Fruit fly (Drosophila melanogaster) whole organism, wandering third instar larva: Measurements from ENCODE around the gene CG4496.
A peak's percentile ranks its signal among the peaks of the same experiment; 100 is the strongest.

Experiments
- Abd-B ChIP-seq: fragments of >200 bp; optimal IDR thresholded peaks from 2 replicates; lab custom pipeline; 2017; ENCODE audit warnings: missing biosample characterization, missing genetic modification characterization
- CG32264 ChIP-seq: fragments of 200-800 bp; sonication (Bioruptor generic); optimal IDR thresholded peaks from 2 replicates; lab custom pipeline; 2016; ENCODE audit warnings: missing biosample characterization, missing genetic modification characterization
- CG9705 ChIP-seq: fragments of 200-800 bp; sonication (Bioruptor generic); optimal IDR thresholded peaks from 2 replicates; lab custom pipeline; 2018; ENCODE audit warnings: missing biosample characterization, mild to moderate bottlenecking, missing genetic modification characterization
- CrebA ChIP-seq: fragments of 200-800 bp; sonication (Bioruptor generic); optimal IDR thresholded peaks from 2 replicates; lab custom pipeline; 2016; ENCODE audit warnings: missing biosample characterization, mild to moderate bottlenecking, missing genetic modification characterization, borderline replicate concordance
- Dfd ChIP-seq: fragments of >200 bp; optimal IDR thresholded peaks from 2 replicates; lab custom pipeline; 2017; ENCODE audit warnings: missing biosample characterization, missing genetic modification characterization
- Dif ChIP-seq: fragments of 200-275, 200-300 bp; sonication (Bioruptor generic); optimal IDR thresholded peaks from 2 replicates; lab custom pipeline; 2018; ENCODE audit warnings: missing biosample characterization, missing genetic modification characterization; ENCODE audit not compliant: partially characterized antibody
- GATAd ChIP-seq: sonication (Bioruptor generic); optimal IDR thresholded peaks from 2 replicates; lab custom pipeline; 2016; ENCODE audit warnings: missing biosample characterization, missing genetic modification characterization
- HLH106 ChIP-seq: fragments of 200-800 bp; optimal IDR thresholded peaks from 3 replicates; lab custom pipeline; 2019; ENCODE audit warnings: missing biosample characterization, mild to moderate bottlenecking, missing genetic modification characterization, moderate library complexity
- Hnf4 ChIP-seq: fragments of 200-800 bp; sonication (Bioruptor generic); optimal IDR thresholded peaks from 2 replicates; lab custom pipeline; 2016; ENCODE audit warnings: missing biosample characterization, mild to moderate bottlenecking, missing genetic modification characterization
- Hr78 ChIP-seq: fragments of >200 bp; optimal IDR thresholded peaks from 2 replicates; lab custom pipeline; 2017; ENCODE audit warnings: missing biosample characterization, missing genetic modification characterization
- Hr83 ChIP-seq: fragments of 200-300 bp; sonication (Bioruptor generic); optimal IDR thresholded peaks from 2 replicates; lab custom pipeline; 2016; ENCODE audit warnings: missing biosample characterization, mild to moderate bottlenecking, missing genetic modification characterization, moderate library complexity; ENCODE audit not compliant: poor library complexity, severe bottlenecking
- Jra ChIP-seq: sonication (Bioruptor generic); optimal IDR thresholded peaks from 2 replicates; lab custom pipeline; 2016; ENCODE audit warnings: missing biosample characterization, missing genetic modification characterization
- Mio ChIP-seq: sonication (Bioruptor generic); optimal IDR thresholded peaks from 2 replicates; lab custom pipeline; 2016; ENCODE audit warnings: missing biosample characterization, missing genetic modification characterization
- Myc ChIP-seq: fragments of >200 bp; optimal IDR thresholded peaks from 2 replicates; lab custom pipeline; 2017
- N ChIP-seq: fragments of >200 bp; optimal IDR thresholded peaks from 2 replicates; lab custom pipeline; 2018; ENCODE audit warnings: missing biosample characterization, missing external identifiers, missing genetic modification characterization
- OdsH ChIP-seq: fragments of 200-800 bp; sonication (Bioruptor generic); optimal IDR thresholded peaks from 2 replicates; lab custom pipeline; 2016; ENCODE audit warnings: missing biosample characterization, mild to moderate bottlenecking, missing genetic modification characterization
- Rel ChIP-seq, 2 experiments: fragments of 200-800 bp; sonication (Bioruptor generic) in 1 of 2; optimal IDR thresholded peaks; 2 replicates in 1 of 2; 3 replicates in 1 of 2; lab custom pipeline; 2016 to 2019; ENCODE audit warnings: mild to moderate bottlenecking in 2 of 2, missing biosample characterization in 2 of 2, missing genetic modification characterization in 2 of 2, moderate library complexity in 1 of 2
- Sp1 ChIP-seq: fragments of 200-800 bp; sonication (Bioruptor generic); optimal IDR thresholded peaks from 3 replicates; lab custom pipeline; 2019; ENCODE audit warnings: missing biosample characterization, mild to moderate bottlenecking, missing genetic modification characterization, moderate library complexity
- Vsx2 ChIP-seq: fragments of 200-300, 225-300 bp; sonication (Bioruptor generic); optimal IDR thresholded peaks from 2 replicates; lab custom pipeline; 2018; ENCODE audit warnings: missing biosample characterization, missing genetic modification characterization; ENCODE audit not compliant: partially characterized antibody
- br ChIP-seq: fragments of 200-800 bp; sonication (Bioruptor generic); optimal IDR thresholded peaks from 2 replicates; lab custom pipeline; 2016; ENCODE audit warnings: missing biosample characterization, missing genetic modification characterization
- brk ChIP-seq: fragments of 200-800 bp; sonication (Bioruptor generic); optimal IDR thresholded peaks from 2 replicates; lab custom pipeline; 2016; ENCODE audit warnings: missing biosample characterization, mild to moderate bottlenecking, missing genetic modification characterization
- dl ChIP-seq, 2 experiments: fragments of 175-275, 200-275 bp in 1 of 2; fragments of 200-275 bp in 1 of 2; sonication (Bioruptor generic); optimal IDR thresholded peaks; lab custom pipeline; 2018; ENCODE audit warnings: mild to moderate bottlenecking in 2 of 2, missing biosample characterization in 2 of 2, missing genetic modification characterization in 2 of 2, moderate library complexity in 2 of 2; ENCODE audit not compliant: partially characterized antibody in 2 of 2, insufficient read depth in 1 of 2
- dmrt93B ChIP-seq: fragments of 200-800 bp; sonication (Bioruptor generic); optimal IDR thresholded peaks from 2 replicates; lab custom pipeline; 2018; ENCODE audit warnings: missing biosample characterization, mild to moderate bottlenecking, missing genetic modification characterization
- dsf ChIP-seq: sonication (Bioruptor generic); optimal IDR thresholded peaks from 2 replicates; lab custom pipeline; 2016; ENCODE audit warnings: missing biosample characterization, missing genetic modification characterization, borderline replicate concordance
- ey ChIP-seq: fragments of 200-800 bp; sonication (Bioruptor generic); optimal IDR thresholded peaks from 2 replicates; lab custom pipeline; 2016; ENCODE audit warnings: missing biosample characterization, missing genetic modification characterization
- foxo ChIP-seq, 2 experiments: fragments of 200-800 bp; sonication (Bioruptor generic); optimal IDR thresholded peaks; 2 replicates in 1 of 2; 3 replicates in 1 of 2; lab custom pipeline; 2016 to 2017; ENCODE audit warnings: missing biosample characterization in 2 of 2, missing genetic modification characterization in 2 of 2
- fru ChIP-seq: fragments of 200-800 bp; sonication (Bioruptor generic); optimal IDR thresholded peaks from 3 replicates; lab custom pipeline; 2016; ENCODE audit warnings: missing biosample characterization, mild to moderate bottlenecking, missing genetic modification characterization
- h ChIP-seq: fragments of 200-800 bp; sonication (Bioruptor generic); optimal IDR thresholded peaks from 3 replicates; lab custom pipeline; 2016; ENCODE audit warnings: missing biosample characterization, mild to moderate bottlenecking, missing genetic modification characterization
- jim ChIP-seq: fragments of 175-275, 200-325 bp; sonication (Bioruptor generic); optimal IDR thresholded peaks from 2 replicates; lab custom pipeline; 2016; ENCODE audit warnings: missing biosample characterization, mild to moderate bottlenecking, missing genetic modification characterization
- lola ChIP-seq: fragments of >200 bp; optimal IDR thresholded peaks from 2 replicates; lab custom pipeline; 2017; ENCODE audit warnings: missing biosample characterization, missing genetic modification characterization
- pan ChIP-seq: fragments of >200 bp; optimal IDR thresholded peaks from 2 replicates; lab custom pipeline; 2017
- psq ChIP-seq: fragments of 200-800 bp; sonication (Bioruptor generic); optimal IDR thresholded peaks from 3 replicates; lab custom pipeline; 2017; ENCODE audit warnings: missing biosample characterization, mild to moderate bottlenecking, missing genetic modification characterization, moderate library complexity
- rgr ChIP-seq: fragments of 200-800 bp; sonication (Bioruptor generic); optimal IDR thresholded peaks from 3 replicates; lab custom pipeline; 2016; ENCODE audit warnings: missing biosample characterization, mild to moderate bottlenecking, missing genetic modification characterization
- sage ChIP-seq: fragments of 200-800 bp; sonication (Bioruptor generic); optimal IDR thresholded peaks from 2 replicates; lab custom pipeline; 2016; ENCODE audit warnings: missing biosample characterization, mild to moderate bottlenecking, missing genetic modification characterization
- sv ChIP-seq: fragments of 200-800 bp; sonication (Bioruptor generic); optimal IDR thresholded peaks from 3 replicates; lab custom pipeline; 2016; ENCODE audit warnings: missing biosample characterization, missing genetic modification characterization
- tai ChIP-seq: sonication (Bioruptor generic); optimal IDR thresholded peaks from 2 replicates; lab custom pipeline; 2016; ENCODE audit warnings: missing biosample characterization, missing genetic modification characterization
- usp ChIP-seq: fragments of >200 bp; optimal IDR thresholded peaks from 2 replicates; lab custom pipeline; 2017; ENCODE audit warnings: missing biosample characterization, missing genetic modification characterization
- woc ChIP-seq: sonication (Bioruptor generic); optimal IDR thresholded peaks from 2 replicates; lab custom pipeline; 2016; ENCODE audit warnings: missing biosample characterization, mild to moderate bottlenecking, missing genetic modification characterization

CG4496 gene

DNA sequence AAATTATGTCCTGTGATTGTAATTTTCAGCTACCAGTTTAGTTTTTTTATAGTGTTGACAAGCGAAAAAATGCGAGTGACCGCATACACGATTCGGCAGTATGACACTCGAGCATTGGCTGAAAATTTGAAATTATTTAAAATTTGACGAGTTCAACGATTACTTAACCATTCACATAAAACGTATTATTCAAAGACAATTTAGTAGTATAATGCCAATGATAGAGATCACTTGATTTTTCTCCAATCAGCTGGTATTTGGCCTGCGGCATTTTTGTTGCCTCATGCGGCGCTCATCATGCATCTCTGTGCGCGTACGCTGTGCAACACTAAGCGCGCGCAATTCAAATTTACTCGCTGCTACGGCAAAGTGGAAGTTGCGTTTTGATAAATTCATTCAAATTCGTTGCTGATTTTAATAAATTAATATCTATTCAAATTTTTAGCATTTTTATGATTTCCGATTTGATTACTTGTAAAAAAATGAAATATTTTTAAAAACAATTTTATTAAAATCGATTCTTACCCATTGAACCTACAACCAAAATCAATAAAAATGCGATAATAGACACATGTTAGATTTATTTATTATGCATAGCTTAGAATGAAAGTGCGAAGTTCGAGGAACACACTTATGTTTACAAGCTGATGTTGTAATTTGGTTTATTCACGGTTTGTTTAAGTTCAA lies 4.7 kb upstream of the CG4496 start, which contains the start of gene CG4497 (continued):
- TF ChIP-seq br (GFP tag; lab: Kevin White, UChicago): peak; percentile 90

DNA sequence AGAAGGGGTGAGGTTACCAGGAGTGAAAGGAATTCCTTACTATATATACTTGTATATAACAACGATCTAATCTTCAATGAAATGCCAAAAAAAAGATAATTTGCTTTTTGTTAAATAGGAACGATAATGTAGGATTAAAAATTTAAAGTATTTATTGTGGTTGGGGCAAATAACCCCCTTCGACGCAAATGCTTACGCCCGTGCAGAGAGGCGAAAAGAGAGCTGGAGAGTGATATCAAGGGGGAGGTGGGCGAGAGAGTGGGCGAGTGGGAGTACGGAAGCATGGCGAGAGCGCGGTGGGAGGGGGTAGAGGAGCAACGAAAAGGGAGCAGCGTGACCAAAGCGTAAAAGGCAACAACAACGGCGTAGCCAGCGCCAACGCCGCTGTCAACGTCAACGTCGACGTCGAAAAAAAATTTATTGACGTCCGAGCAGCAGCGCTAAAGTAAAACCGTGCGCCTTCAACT lies 1.2 kb downstream of the CG4496 start:
- no peak for TF ChIP-seq Myc (lab: Kevin White, UChicago)
- peak; percentile 97 for TF ChIP-seq sage (GFP tag; lab: Kevin White, UChicago)
- TF ChIP-seq fru: peak; percentile 98
- no peak for TF ChIP-seq pan
- peak; percentile 98 for TF ChIP-seq Hnf4
- peak; percentile 95 for TF ChIP-seq brk
- TF ChIP-seq Jra: peak; percentile 98
- peak; percentile 99 for TF ChIP-seq h (GFP tag; lab: Kevin White, UChicago)
- peak; percentile 95 for TF ChIP-seq dsf
- peak; percentile 70 for TF ChIP-seq Dif (GFP tag; lab: Kevin White, UChicago)
- TF ChIP-seq Sp1 (GFP tag; lab: Kevin White, UChicago): peak; percentile 100
- TF ChIP-seq rgr (GFP tag; lab: Kevin White, UChicago): peak; percentile 99
- TF ChIP-seq Hr83 (GFP tag; lab: Kevin White, UChicago): peak; percentile 46
- no peak for TF ChIP-seq Abd-B (GFP tag; lab: Kevin White, UChicago)
- TF ChIP-seq ey (GFP tag; lab: Kevin White, UChicago): peak; percentile 99
- no peak for TF ChIP-seq N
- peak; percentile 85 for TF ChIP-seq jim
- peak; percentile 98 for TF ChIP-seq CG32264 (GFP tag; lab: Kevin White, UChicago)
- TF ChIP-seq tai (GFP tag; lab: Kevin White, UChicago): peak; percentile 97
- TF ChIP-seq Hr78 (GFP tag; lab: Kevin White, UChicago): no peak
- peak; percentile 100 for TF ChIP-seq HLH106
- TF ChIP-seq psq (GFP tag; lab: Kevin White, UChicago): peak; percentile 98
- TF ChIP-seq dmrt93B: peak; percentile 100
- TF ChIP-seq Rel (GFP tag; optimal IDR thresholded peaks at IDR 0.05; lab: Kevin White, UChicago): peak; percentile 74
- peak; percentile 90 for TF ChIP-seq Rel (tag; optimal IDR thresholded peaks at IDR 0.05; lab: Kevin White, UChicago)
- TF ChIP-seq CrebA: peak; percentile 85
- peak; percentile 99 for TF ChIP-seq br (GFP tag; lab: Kevin White, UChicago)
- peak; percentile 99 for TF ChIP-seq CG9705 (GFP tag; lab: Kevin White, UChicago)
- peak in 1 of 2 experiments; percentile 69 for TF ChIP-seq dl (GFP tag; optimal IDR thresholded peaks at IDR 0.05; lab: Kevin White, UChicago; ENCODE audit: insufficient read depth in 1 of 2, partially characterized antibody in 2 of 2)
- TF ChIP-seq lola: no peak
- peak; percentile 88 to 98 for TF ChIP-seq foxo (GFP tag; optimal IDR thresholded peaks at IDR 0.05; lab: Kevin White, UChicago)
- TF ChIP-seq sv (GFP tag; lab: Kevin White, UChicago): peak; percentile 96
- TF ChIP-seq OdsH (GFP tag; lab: Kevin White, UChicago): peak; percentile 99
- TF ChIP-seq usp: no peak
- TF ChIP-seq woc (GFP tag; lab: Kevin White, UChicago): peak; percentile 97
- TF ChIP-seq GATAd (GFP tag; lab: Kevin White, UChicago): peak; percentile 96
- peak; percentile 97 for TF ChIP-seq Dfd
- TF ChIP-seq Mio (GFP tag; lab: Kevin White, UChicago): peak; percentile 90
- TF ChIP-seq Vsx2: no peak

dm6 chr2L:7187920-7188529 lies 1.8 kb downstream of the CG4496 start:
- no peak for TF ChIP-seq Vsx2
- no peak for TF ChIP-seq foxo (GFP tag; optimal IDR thresholded peaks at IDR 0.05; lab: Kevin White, UChicago)
- no peak for TF ChIP-seq h (GFP tag; lab: Kevin White, UChicago)
- no peak for TF ChIP-seq Hr78 (GFP tag; lab: Kevin White, UChicago)
- no peak for TF ChIP-seq Sp1 (GFP tag; lab: Kevin White, UChicago)
- no peak for TF ChIP-seq Hr83 (GFP tag; lab: Kevin White, UChicago)
- TF ChIP-seq sage (GFP tag; lab: Kevin White, UChicago): no peak
- no peak for TF ChIP-seq Mio (GFP tag; lab: Kevin White, UChicago)
- no peak for TF ChIP-seq dmrt93B
- no peak for TF ChIP-seq jim
- no peak for TF ChIP-seq CrebA
- TF ChIP-seq tai (GFP tag; lab: Kevin White, UChicago): no peak
- no peak for TF ChIP-seq Myc (lab: Kevin White, UChicago)
- TF ChIP-seq Dif (GFP tag; lab: Kevin White, UChicago): no peak
